Fruit fly (Drosophila melanogaster) whole organism, embryonic: Measurements from ENCODE around the gene CG10137.

Experiments
- BtbVII ChIP-seq: fragments of 200-800 bp; sonication (Bioruptor generic); optimal IDR thresholded peaks from 3 replicates; lab custom pipeline; 2017; ENCODE audit warnings: missing biosample characterization, mild to moderate bottlenecking, missing genetic modification characterization
- CG10321 ChIP-seq: fragments of 200-800 bp; sonication (Bioruptor generic); IDR thresholded peaks from 2 replicates; pipeline ENCODE4 v1.3.6; 2022; ENCODE audit warnings: missing biosample characterization, missing genetic modification characterization
- CG10366 ChIP-seq: fragments of 200-800 bp; sonication (Bioruptor generic); IDR thresholded peaks from 2 replicates; pipeline ENCODE4 v1.3.6; 2022; ENCODE audit warnings: missing biosample characterization, missing genetic modification characterization
- CG11247 ChIP-seq: fragments of 200-800 bp; sonication (Bioruptor generic); IDR thresholded peaks from 2 replicates; pipeline ENCODE4 v1.3.6; 2022; ENCODE audit warnings: missing biosample characterization, missing genetic modification characterization
- CG12769 ChIP-seq: fragments of 200-800 bp; sonication (Bioruptor generic); optimal IDR thresholded peaks from 2 replicates; lab custom pipeline; 2019; ENCODE audit warnings: missing biosample characterization, mild to moderate bottlenecking, missing genetic modification characterization, moderate library complexity
- CG13287 ChIP-seq: fragments of 200-800 bp; sonication (Bioruptor generic); IDR thresholded peaks from 2 replicates; pipeline ENCODE4 v1.3.6; 2022; ENCODE audit warnings: missing biosample characterization, missing genetic modification characterization; ENCODE audit not compliant: partially characterized antibody
- CG15479 ChIP-seq: fragments of 200-800 bp; sonication (Bioruptor generic); optimal IDR thresholded peaks from 3 replicates; lab custom pipeline; 2019; ENCODE audit warnings: missing biosample characterization, mild to moderate bottlenecking, missing genetic modification characterization, moderate library complexity
- CG15514 ChIP-seq: fragments of 200-800 bp; sonication (Bioruptor generic); optimal IDR thresholded peaks from 3 replicates; lab custom pipeline; 2017; ENCODE audit warnings: missing biosample characterization, missing genetic modification characterization, mild to moderate bottlenecking, moderate library complexity, missing genetic modification reagents
- CG15601 ChIP-seq: fragments of 200-800 bp; sonication (Bioruptor generic); optimal IDR thresholded peaks from 3 replicates; lab custom pipeline; 2019; ENCODE audit warnings: missing biosample characterization, mild to moderate bottlenecking, missing genetic modification characterization, moderate library complexity
- CG17359 ChIP-seq: fragments of 200-800 bp; sonication (Bioruptor generic); optimal IDR thresholded peaks from 3 replicates; lab custom pipeline; 2018; ENCODE audit warnings: missing biosample characterization, mild to moderate bottlenecking, missing genetic modification characterization, moderate library complexity
- CG17802 ChIP-seq: fragments of 200-800 bp; sonication (Bioruptor generic); optimal IDR thresholded peaks from 2 replicates; lab custom pipeline; 2018; ENCODE audit warnings: missing biosample characterization, mild to moderate bottlenecking, missing genetic modification characterization, moderate library complexity
- CG18262 ChIP-seq: fragments of 200-800 bp; optimal IDR thresholded peaks from 3 replicates; lab custom pipeline; 2019; ENCODE audit warnings: missing biosample characterization, mild to moderate bottlenecking, missing genetic modification characterization, moderate library complexity
- CG3065 ChIP-seq: fragments of 200-800 bp; sonication (Bioruptor generic); optimal IDR thresholded peaks from 2 replicates; lab custom pipeline; 2016; ENCODE audit warnings: missing biosample characterization, missing genetic modification characterization
- CG32532 ChIP-seq: fragments of 200-800 bp; sonication (Bioruptor generic); IDR thresholded peaks from 2 replicates; pipeline ENCODE4 v1.3.6; 2022; ENCODE audit warnings: missing biosample characterization, missing genetic modification characterization
- CG4282 ChIP-seq: fragments of 200-800 bp; sonication (Bioruptor generic); optimal IDR thresholded peaks from 2 replicates; lab custom pipeline; 2016; ENCODE audit warnings: missing biosample characterization, missing genetic modification characterization
- CG4328 ChIP-seq: fragments of 200-800 bp; sonication (Bioruptor generic); optimal IDR thresholded peaks from 3 replicates; lab custom pipeline; 2017; ENCODE audit warnings: missing biosample characterization, missing genetic modification reagents, missing genetic modification characterization
- CG4617 ChIP-seq: fragments of 200-800 bp; sonication (Bioruptor generic); optimal IDR thresholded peaks from 3 replicates; lab custom pipeline; 2016; ENCODE audit warnings: missing biosample characterization, missing genetic modification characterization, borderline replicate concordance
- CG5953 ChIP-seq: fragments of 200-800 bp; sonication (Bioruptor generic); IDR thresholded peaks from 2 replicates; pipeline ENCODE4 v1.3.6; 2022; ENCODE audit warnings: missing biosample characterization, missing genetic modification characterization
- CG6272 ChIP-seq: fragments of 200-800 bp; sonication (Bioruptor generic); IDR thresholded peaks from 2 replicates; pipeline ENCODE4 v1.3.6; 2022; ENCODE audit warnings: missing biosample characterization, missing genetic modification characterization
- CG7987 ChIP-seq: fragments of 200-800 bp; sonication (Bioruptor generic); optimal IDR thresholded peaks from 2 replicates; lab custom pipeline; 2018; ENCODE audit warnings: missing biosample characterization, mild to moderate bottlenecking, missing genetic modification characterization, moderate library complexity
- CG8388 ChIP-seq: fragments of 200-800 bp; sonication (Bioruptor generic); optimal IDR thresholded peaks from 2 replicates; lab custom pipeline; 2019; ENCODE audit warnings: missing biosample characterization, mild to moderate bottlenecking, missing genetic modification characterization, moderate library complexity
- Doc3 ChIP-seq: fragments of 200-800 bp; sonication (Bioruptor generic); IDR thresholded peaks from 3 replicates; pipeline ENCODE4 v1.3.6; 2022; ENCODE audit warnings: missing biosample characterization, missing genetic modification characterization; ENCODE audit not compliant: partially characterized antibody
- Fer2 ChIP-seq: fragments of 200-800 bp; sonication (Bioruptor generic); optimal IDR thresholded peaks from 2 replicates; lab custom pipeline; 2018; ENCODE audit warnings: missing biosample characterization, mild to moderate bottlenecking, missing genetic modification characterization, moderate library complexity
- Optix ChIP-seq: fragments of 200-800 bp; sonication (Bioruptor generic); IDR thresholded peaks from 3 replicates; pipeline ENCODE4 v1.3.6; 2022; ENCODE audit warnings: missing biosample characterization, missing genetic modification characterization
- Sox102F ChIP-seq: fragments of 200-800 bp; sonication (Bioruptor generic); optimal IDR thresholded peaks from 2 replicates; lab custom pipeline; 2018; ENCODE audit warnings: missing biosample characterization, mild to moderate bottlenecking, missing genetic modification characterization, moderate library complexity
- YL-1 ChIP-seq: fragments of 200-800 bp; sonication (Bioruptor generic); optimal IDR thresholded peaks from 3 replicates; lab custom pipeline; 2017; ENCODE audit warnings: missing biosample characterization, mild to moderate bottlenecking, missing genetic modification characterization
- crol ChIP-seq: fragments of 200-800 bp; sonication (Bioruptor generic); IDR thresholded peaks from 2 replicates; pipeline ENCODE4 v1.3.6; 2022; ENCODE audit warnings: missing biosample characterization, missing genetic modification characterization
- cwo ChIP-seq: fragments of 200-800 bp; sonication (Bioruptor generic); optimal IDR thresholded peaks from 3 replicates; lab custom pipeline; 2017; ENCODE audit warnings: missing biosample characterization, missing genetic modification characterization, mild to moderate bottlenecking, moderate library complexity, missing genetic modification reagents
- dimm ChIP-seq: fragments of 200-800 bp; sonication (Bioruptor generic); IDR thresholded peaks from 2 replicates; pipeline ENCODE4 v1.3.6; 2022; ENCODE audit warnings: missing biosample characterization, missing genetic modification characterization
- disco-r ChIP-seq: fragments of 200-800 bp; sonication (Bioruptor generic); optimal IDR thresholded peaks from 2 replicates; lab custom pipeline; 2016; ENCODE audit warnings: missing biosample characterization, missing genetic modification characterization
- emc ChIP-seq: fragments of 200-800 bp; sonication (Bioruptor generic); optimal IDR thresholded peaks from 2 replicates; lab custom pipeline; 2016; ENCODE audit warnings: missing biosample characterization, missing genetic modification characterization
- ems ChIP-seq: fragments of 200-800 bp; sonication (Bioruptor generic); optimal IDR thresholded peaks from 3 replicates; lab custom pipeline; 2016; ENCODE audit warnings: missing biosample characterization, missing genetic modification characterization
- en ChIP-seq: fragments of 200-800 bp; sonication (Bioruptor generic); optimal IDR thresholded peaks from 2 replicates; lab custom pipeline; 2016; ENCODE audit warnings: missing biosample characterization, missing genetic modification characterization
- fd96Cb ChIP-seq: fragments of 200-800 bp; sonication (Bioruptor generic); optimal IDR thresholded peaks from 2 replicates; lab custom pipeline; 2018; ENCODE audit warnings: missing biosample characterization, mild to moderate bottlenecking, missing genetic modification characterization, moderate library complexity
- gcm ChIP-seq: fragments of 200-800 bp; sonication (Bioruptor generic); optimal IDR thresholded peaks from 2 replicates; lab custom pipeline; 2019; ENCODE audit warnings: missing biosample characterization, mild to moderate bottlenecking, missing genetic modification characterization, moderate library complexity
- gem ChIP-seq: fragments of 200-800 bp; sonication (Bioruptor generic); optimal IDR thresholded peaks from 2 replicates; lab custom pipeline; 2019; ENCODE audit warnings: missing biosample characterization, mild to moderate bottlenecking, missing genetic modification characterization, moderate library complexity
- jigr1 ChIP-seq: fragments of 200-800 bp; sonication (Bioruptor generic); IDR thresholded peaks from 3 replicates; pipeline ENCODE4 v1.3.6; 2022; ENCODE audit warnings: missing biosample characterization, missing genetic modification characterization
- jing ChIP-seq: fragments of 200-800 bp; sonication (Bioruptor generic); optimal IDR thresholded peaks from 2 replicates; lab custom pipeline; 2018; ENCODE audit warnings: missing biosample characterization, mild to moderate bottlenecking, missing genetic modification characterization
- jumu ChIP-seq: fragments of 200-800 bp; sonication (Bioruptor generic); optimal IDR thresholded peaks from 3 replicates; lab custom pipeline; 2016; ENCODE audit warnings: missing biosample characterization, missing genetic modification characterization
- lov ChIP-seq, 2 experiments: fragments of 200-800 bp in 1 of 2; fragments of >200 bp in 1 of 2; sonication (Bioruptor generic) in 1 of 2; IDR thresholded peaks in 1 of 2; optimal IDR thresholded peaks in 1 of 2; 2 replicates in 1 of 2; 3 replicates in 1 of 2; pipeline versions ENCODE4 v1.3.6 to Lab custom; 2017 to 2022; ENCODE audit warnings: missing biosample characterization in 1 of 2, missing genetic modification characterization in 1 of 2
- otp ChIP-seq: fragments of 200-800 bp; sonication (Bioruptor generic); IDR thresholded peaks from 3 replicates; pipeline ENCODE4, ENCODE4 v1.3.6; 2022; ENCODE audit warnings: missing biosample characterization, missing genetic modification characterization
- pan ChIP-seq, 4 experiments: fragments of >200 bp in 3 of 4; fragments of 200-800 bp in 1 of 4; sonication (Bioruptor generic) in 1 of 4; optimal IDR thresholded peaks in 3 of 4; IDR thresholded peaks in 1 of 4; 2 replicates each; pipeline versions ENCODE4 v1.3.6 to Lab custom; 2017 to 2022; ENCODE audit warnings: missing biosample characterization in 2 of 4, missing genetic modification characterization in 2 of 4, mixed read lengths in 1 of 4
- pros ChIP-seq: fragments of 200-800 bp; sonication (Bioruptor generic); optimal IDR thresholded peaks from 3 replicates; lab custom pipeline; 2019; ENCODE audit warnings: missing biosample characterization, mild to moderate bottlenecking, missing genetic modification characterization, moderate library complexity
- psq ChIP-seq: fragments of 200-800 bp; sonication (Bioruptor generic); optimal IDR thresholded peaks from 2 replicates; lab custom pipeline; 2017; ENCODE audit warnings: missing biosample characterization, missing genetic modification characterization
- ranshi ChIP-seq: fragments of 200-800 bp; sonication (Bioruptor generic); IDR thresholded peaks from 2 replicates; pipeline ENCODE4 v1.3.6; 2022; ENCODE audit warnings: missing biosample characterization, missing genetic modification characterization
- sens-2 ChIP-seq: fragments of 200-800 bp; sonication (Bioruptor generic); IDR thresholded peaks from 2 replicates; pipeline ENCODE4 v1.3.6; 2022; ENCODE audit warnings: missing biosample characterization, missing genetic modification characterization
- slbo ChIP-seq: fragments of 200-800 bp; sonication (Bioruptor generic); IDR thresholded peaks from 2 replicates; pipeline ENCODE4 v1.3.6; 2022; ENCODE audit warnings: missing biosample characterization, missing genetic modification characterization
- so ChIP-seq: fragments of 200-800 bp; sonication (Bioruptor generic); IDR thresholded peaks from 3 replicates; pipeline ENCODE4 v1.3.6; 2022; ENCODE audit warnings: missing biosample characterization, missing genetic modification characterization
- tio ChIP-seq: fragments of 200-800 bp; sonication (Bioruptor generic); optimal IDR thresholded peaks from 2 replicates; lab custom pipeline; 2017; ENCODE audit warnings: missing biosample characterization, missing genetic modification characterization, inconsistent platforms
- vfl ChIP-seq: fragments of 200-800 bp; sonication (Bioruptor generic); optimal IDR thresholded peaks from 2 replicates; lab custom pipeline; 2016; ENCODE audit warnings: missing biosample characterization, missing genetic modification characterization
- zfh2 ChIP-seq: fragments of 200-800 bp; sonication (Bioruptor generic); optimal IDR thresholded peaks from 2 replicates; lab custom pipeline; 2016; ENCODE audit warnings: missing biosample characterization, missing genetic modification characterization

CG10137 gene

DNA sequence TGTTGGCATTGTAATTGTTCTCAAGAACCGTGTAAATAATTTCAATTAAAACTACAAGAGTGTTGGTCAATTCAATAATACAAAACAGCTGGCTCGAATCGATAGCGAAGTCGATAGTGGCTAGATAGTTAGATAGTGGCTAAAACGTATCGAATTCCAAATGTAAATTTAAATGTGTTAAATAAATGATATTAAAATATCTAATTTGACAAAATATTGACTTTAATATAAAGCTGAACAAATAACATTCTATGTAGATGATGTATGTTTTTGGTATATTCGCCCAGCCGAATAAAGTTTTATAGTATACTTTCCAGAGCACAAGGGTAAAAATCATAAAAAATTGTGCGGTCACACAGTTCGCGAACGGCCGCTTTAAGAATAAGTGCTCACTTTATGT lies at the start of gene CG10137, which contains the start of gene Dpm1 (continued):
- TF ChIP-seq jigr1 (GFP tag; lab: Robert Waterston, UW), result no peak
- no peak for TF ChIP-seq CG4282 (GFP tag; lab: Kevin White, UChicago)
- no peak for TF ChIP-seq CG8388 (GFP tag; lab: Kevin White, UChicago)
- TF ChIP-seq gem (tag; lab: Kevin White, UChicago), result no peak
- peak; percentile 35 for TF ChIP-seq YL-1
- TF ChIP-seq gcm (GFP tag; lab: Kevin White, UChicago), result no peak
- no peak for TF ChIP-seq tio (GFP tag; lab: Kevin White, UChicago)
- TF ChIP-seq cwo (GFP tag; lab: Kevin White, UChicago), result no peak
- TF ChIP-seq so, result no peak
- no peak for TF ChIP-seq Fer2 (tag; lab: Kevin White, UChicago)
- TF ChIP-seq Sox102F (GFP tag; lab: Kevin White, UChicago), result no peak
- no peak for TF ChIP-seq vfl
- no peak for TF ChIP-seq slbo
- no peak for TF ChIP-seq emc (GFP tag; lab: Kevin White, UChicago)
- TF ChIP-seq CG15514 (GFP tag; lab: Kevin White, UChicago), result peak; percentile 46
- no peak for TF ChIP-seq pan (optimal IDR thresholded peaks at IDR 0.05; lab: Kevin White, UChicago)
- TF ChIP-seq pan (GFP tag; optimal IDR thresholded peaks at IDR 0.05 in 1 of 2, IDR thresholded peaks at IDR 0.05 in 1 of 2), result no peak
- TF ChIP-seq CG3065, result no peak
- peak; percentile 1 for TF ChIP-seq CG18262
- no peak for TF ChIP-seq dimm
- no peak for TF ChIP-seq CG7987 (GFP tag; lab: Kevin White, UChicago)
- peak; percentile 56 for TF ChIP-seq CG4617 (GFP tag; lab: Kevin White, UChicago)
- no peak for TF ChIP-seq pros (GFP tag; lab: Kevin White, UChicago)
- no peak for TF ChIP-seq Optix (GFP tag; lab: Robert Waterston, UW)
- no peak for TF ChIP-seq lov (optimal IDR thresholded peaks at IDR 0.05; lab: Kevin White, UChicago)
- TF ChIP-seq lov (GFP tag; IDR thresholded peaks at IDR 0.05; lab: Robert Waterston, UW), result no peak
- TF ChIP-seq CG15479 (GFP tag; lab: Kevin White, UChicago), result no peak
- no peak for TF ChIP-seq CG11247 (GFP tag; lab: Robert Waterston, UW)
- no peak for TF ChIP-seq ems (GFP tag; lab: Kevin White, UChicago)
- no peak for TF ChIP-seq CG10366 (GFP tag; lab: Robert Waterston, UW)
- no peak for TF ChIP-seq CG5953
- no peak for TF ChIP-seq BtbVII (GFP tag; lab: Kevin White, UChicago)
- no peak for TF ChIP-seq CG6272 (GFP tag; lab: Robert Waterston, UW)
- TF ChIP-seq jing (GFP tag; lab: Kevin White, UChicago), result no peak
- no peak for TF ChIP-seq psq
- no peak for TF ChIP-seq CG4328 (GFP tag; lab: Kevin White, UChicago)
- no peak for TF ChIP-seq fd96Cb
- no peak for TF ChIP-seq otp (GFP tag; lab: Robert Waterston, UW)
- no peak for TF ChIP-seq ranshi (GFP tag; lab: Robert Waterston, UW)
- peak; percentile 15 for TF ChIP-seq CG15601 (tag; lab: Kevin White, UChicago)
- TF ChIP-seq CG10321 (GFP tag; lab: Robert Waterston, UW), result no peak
- no peak for TF ChIP-seq sens-2 (GFP tag; lab: Robert Waterston, UW)
- no peak for TF ChIP-seq en (GFP tag; lab: Kevin White, UChicago)
- no peak for TF ChIP-seq CG12769 (tag; lab: Kevin White, UChicago)
- TF ChIP-seq CG32532 (GFP tag; lab: Robert Waterston, UW), result no peak
- TF ChIP-seq zfh2 (GFP tag; lab: Kevin White, UChicago), result no peak
- TF ChIP-seq CG17802 (tag; lab: Kevin White, UChicago), result no peak
- TF ChIP-seq CG17359 (tag; lab: Kevin White, UChicago), result no peak
- TF ChIP-seq crol, result no peak
- TF ChIP-seq jumu (GFP tag; lab: Kevin White, UChicago), result no peak
- TF ChIP-seq CG13287 (GFP tag; lab: Robert Waterston, UW), result peak; percentile 82
- peak; percentile 77 for TF ChIP-seq Doc3
- no peak for TF ChIP-seq disco-r
